Worm (Caenorhabditis elegans) whole organism, late embryonic: ENCODE data around the gene C33D9.8.

Experiments
- C38D4.7 ChIP-seq: fragments of 200-800 bp; sonication (Bioruptor generic); optimal IDR thresholded peaks from 2 replicates; lab custom pipeline; 2018; ENCODE audit warnings: mild to moderate bottlenecking, missing genetic modification characterization, moderate library complexity, missing compliant biosample characterization
- F13H6.1 ChIP-seq: sonication (generic microtip); optimal IDR thresholded peaks from 2 replicates; lab custom pipeline; 2016; ENCODE audit warnings: missing genetic modification characterization, missing compliant biosample characterization
- T23F11.4 ChIP-seq: fragments of 200-800 bp; sonication (Bioruptor generic); optimal IDR thresholded peaks from 2 replicates; lab custom pipeline; 2018; ENCODE audit warnings: mild to moderate bottlenecking, missing genetic modification characterization, missing compliant biosample characterization
- ceh-18 ChIP-seq: sonication (generic microtip); optimal IDR thresholded peaks from 2 replicates; lab custom pipeline; 2016; ENCODE audit warnings: missing genetic modification characterization, missing compliant biosample characterization
- ceh-19 ChIP-seq: fragments of 200-800 bp; sonication (Bioruptor generic); optimal IDR thresholded peaks from 2 replicates; lab custom pipeline; 2018; ENCODE audit warnings: mild to moderate bottlenecking, missing genetic modification characterization, missing compliant biosample characterization
- ceh-2 ChIP-seq: sonication (generic microtip); optimal IDR thresholded peaks from 2 replicates; lab custom pipeline; 2016; ENCODE audit warnings: missing genotype, missing genetic modification characterization, missing compliant biosample characterization
- ceh-24 ChIP-seq: sonication (generic microtip); optimal IDR thresholded peaks from 2 replicates; lab custom pipeline; 2016; ENCODE audit warnings: mild to moderate bottlenecking, missing genetic modification characterization, missing compliant biosample characterization
- ceh-48 ChIP-seq: sonication (generic microtip); optimal IDR thresholded peaks from 2 replicates; lab custom pipeline; 2016; ENCODE audit warnings: missing genetic modification characterization, inconsistent platforms, missing compliant biosample characterization
- ceh-9 ChIP-seq: sonication (generic microtip); optimal IDR thresholded peaks from 2 replicates; lab custom pipeline; 2016; ENCODE audit warnings: mild to moderate bottlenecking, missing genetic modification characterization, inconsistent platforms, missing compliant biosample characterization
- che-1 ChIP-seq: sonication (generic microtip); optimal IDR thresholded peaks from 2 replicates; lab custom pipeline; 2016; ENCODE audit warnings: mild to moderate bottlenecking, missing genetic modification characterization, missing compliant biosample characterization
- dmd-4 ChIP-seq: sonication (generic microtip); optimal IDR thresholded peaks from 2 replicates; lab custom pipeline; 2016; ENCODE audit warnings: borderline replicate concordance, missing genetic modification characterization, missing compliant biosample characterization
- fkh-10 ChIP-seq: fragments of 150-350 bp; optimal IDR thresholded peaks from 2 replicates; lab custom pipeline; 2014; ENCODE audit warnings: missing biosample characterization, missing genetic modification reagents, missing genetic modification characterization
- gmeb-2 ChIP-seq: sonication (generic microtip); optimal IDR thresholded peaks from 2 replicates; lab custom pipeline; 2016; ENCODE audit warnings: missing genetic modification characterization, inconsistent platforms, missing compliant biosample characterization
- hlh-13 ChIP-seq: fragments of 200-800 bp; sonication (Bioruptor generic); optimal IDR thresholded peaks from 2 replicates; lab custom pipeline; 2018; ENCODE audit warnings: mild to moderate bottlenecking, missing genetic modification characterization, missing compliant biosample characterization
- hlh-15 ChIP-seq: sonication (generic microtip); optimal IDR thresholded peaks from 2 replicates; lab custom pipeline; 2016; ENCODE audit warnings: missing genetic modification characterization, missing compliant biosample characterization
- hlh-8 ChIP-seq: sonication (generic microtip); optimal IDR thresholded peaks from 2 replicates; lab custom pipeline; 2016; ENCODE audit warnings: missing genotype, missing genetic modification characterization, missing compliant biosample characterization
- mec-3 ChIP-seq: sonication (generic microtip); optimal IDR thresholded peaks from 2 replicates; lab custom pipeline; 2016; ENCODE audit warnings: borderline replicate concordance, missing genetic modification characterization, missing compliant biosample characterization
- nfya-1 ChIP-seq: sonication (generic microtip); optimal IDR thresholded peaks from 2 replicates; lab custom pipeline; 2017; ENCODE audit warnings: missing genetic modification characterization, mild to moderate bottlenecking, missing compliant biosample characterization, antibody characterized with exemption, moderate library complexity
- nhr-11 ChIP-seq: fragments of 150-350 bp; optimal IDR thresholded peaks from 2 replicates; lab custom pipeline; 2014; ENCODE audit warnings: missing biosample characterization, missing genetic modification characterization
- pat-9 ChIP-seq: fragments of 200-800 bp; sonication (Bioruptor generic); optimal IDR thresholded peaks from 2 replicates; lab custom pipeline; 2018; ENCODE audit warnings: mild to moderate bottlenecking, missing genetic modification characterization, moderate library complexity, missing compliant biosample characterization
- pax-1 ChIP-seq: fragments of 150-350 bp; optimal IDR thresholded peaks from 2 replicates; lab custom pipeline; 2014; ENCODE audit warnings: missing biosample characterization, missing genetic modification characterization
- pha-4 ChIP-seq: fragments of 150-350 bp; optimal IDR thresholded peaks from 2 replicates; lab custom pipeline; 2018; ENCODE audit warnings: missing biosample characterization, missing genetic modification reagents, missing genetic modification characterization
- pros-1 ChIP-seq: fragments of 150-350 bp; optimal IDR thresholded peaks from 2 replicates; lab custom pipeline; 2014; ENCODE audit warnings: missing biosample characterization, missing genetic modification reagents, missing genetic modification characterization
- ref-2 ChIP-seq: sonication (generic microtip); optimal IDR thresholded peaks from 2 replicates; lab custom pipeline; 2016; ENCODE audit warnings: missing genetic modification characterization, missing compliant biosample characterization
- rnt-1 ChIP-seq: sonication (generic microtip); optimal IDR thresholded peaks from 2 replicates; lab custom pipeline; 2016; ENCODE audit warnings: missing genetic modification characterization, missing compliant biosample characterization
- sdc-2 ChIP-seq: sonication (generic microtip); optimal IDR thresholded peaks from 2 replicates; lab custom pipeline; 2016; ENCODE audit warnings: missing genotype, missing genetic modification characterization, missing compliant biosample characterization
- sox-2 ChIP-seq: fragments of 200-800 bp; sonication (Bioruptor generic); IDR thresholded peaks from 2 replicates; pipeline ENCODE4 v1.3.6; 2022; ENCODE audit warnings: missing genetic modification reagents, missing genetic modification characterization, missing compliant biosample characterization
- tbx-7 ChIP-seq: sonication (generic microtip); optimal IDR thresholded peaks from 2 replicates; lab custom pipeline; 2016; ENCODE audit warnings: missing genotype, missing genetic modification characterization, missing compliant biosample characterization
- ttx-3 ChIP-seq: sonication (generic microtip); optimal IDR thresholded peaks from 2 replicates; lab custom pipeline; 2016; ENCODE audit warnings: missing genetic modification reagents, missing genetic modification characterization, missing compliant biosample characterization
- unc-55 ChIP-seq: sonication (generic microtip); optimal IDR thresholded peaks from 2 replicates; lab custom pipeline; 2017; ENCODE audit warnings: missing biosample characterization, missing genetic modification reagents, missing genetic modification characterization
- unc-86 ChIP-seq: sonication (generic microtip); optimal IDR thresholded peaks from 2 replicates; lab custom pipeline; 2016; ENCODE audit warnings: missing genetic modification characterization, missing compliant biosample characterization
- zip-5 ChIP-seq: sonication (generic microtip); optimal IDR thresholded peaks from 2 replicates; lab custom pipeline; 2016; ENCODE audit warnings: missing genetic modification characterization, missing compliant biosample characterization

The C33D9.8 gene

DNA sequence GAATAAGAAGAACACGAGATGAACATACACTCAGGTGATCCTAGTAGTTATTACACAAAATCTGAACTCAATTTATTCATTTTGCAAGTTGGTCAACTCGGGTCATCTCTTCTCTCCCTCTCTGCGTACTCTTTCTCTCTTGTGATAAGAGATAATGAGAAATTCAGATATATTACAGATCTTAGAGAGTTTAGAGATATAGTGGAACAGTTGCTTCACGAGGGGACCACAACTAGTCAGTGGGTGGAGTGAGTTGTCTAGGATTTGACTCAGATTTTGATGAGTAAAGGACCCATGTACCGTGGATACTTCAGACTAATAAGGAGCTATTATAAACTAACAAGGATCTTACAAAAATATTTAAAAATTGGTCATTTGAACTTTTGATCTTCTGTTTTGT lies 27.1 kb upstream of the C33D9.8 start, which contains the start of gene exc-5:
Gene exc-5 (minus strand): TSS at position 57 of the 400 bp plus-strand sequence.
- TF ChIP-seq C38D4.7 (no peak), ceh-9 (tag; lab: Kevin White, UChicago) (no peak), tbx-7 (no peak), unc-55 (peak; percentile 75), ceh-24 (tag; lab: Kevin White, UChicago) (no peak), ceh-48 (tag; lab: Kevin White, UChicago) (no peak)
- TF ChIP-seq, all 69 proteins: peak for 1

DNA sequence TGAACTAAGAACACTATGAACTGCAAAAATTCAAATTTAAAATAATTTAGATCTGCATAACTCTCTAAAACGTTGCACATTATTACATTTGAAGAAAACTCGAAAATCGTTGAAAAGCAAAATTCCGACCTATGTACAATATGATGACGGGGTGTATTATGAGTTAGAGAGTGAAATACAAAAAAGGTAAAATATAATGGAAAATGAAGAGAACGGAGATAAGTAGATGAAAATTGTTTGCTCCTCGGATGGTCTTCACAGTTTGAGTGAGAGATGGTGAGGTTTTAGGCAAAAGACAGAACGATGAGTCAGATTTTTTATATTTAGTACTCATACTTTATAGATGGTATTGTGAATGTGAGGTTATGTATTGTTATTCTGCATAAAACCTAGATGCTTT lies 20.8 kb upstream of the C33D9.8 start:
- TF ChIP-seq hlh-8 (tag; lab: Kevin White, UChicago): no peak
- TF ChIP-seq nhr-11: no peak
- no peak for TF ChIP-seq T23F11.4 (GFP tag; lab: Kevin White, UChicago)
- no peak for TF ChIP-seq sdc-2 (tag; lab: Kevin White, UChicago)
- no peak for TF ChIP-seq dmd-4 (tag; lab: Kevin White, UChicago)
- no peak for TF ChIP-seq rnt-1 (tag; lab: Kevin White, UChicago)
- TF ChIP-seq hlh-15: no peak
- no peak for TF ChIP-seq che-1
- TF ChIP-seq sox-2: no peak
- no peak for TF ChIP-seq F13H6.1

DNA sequence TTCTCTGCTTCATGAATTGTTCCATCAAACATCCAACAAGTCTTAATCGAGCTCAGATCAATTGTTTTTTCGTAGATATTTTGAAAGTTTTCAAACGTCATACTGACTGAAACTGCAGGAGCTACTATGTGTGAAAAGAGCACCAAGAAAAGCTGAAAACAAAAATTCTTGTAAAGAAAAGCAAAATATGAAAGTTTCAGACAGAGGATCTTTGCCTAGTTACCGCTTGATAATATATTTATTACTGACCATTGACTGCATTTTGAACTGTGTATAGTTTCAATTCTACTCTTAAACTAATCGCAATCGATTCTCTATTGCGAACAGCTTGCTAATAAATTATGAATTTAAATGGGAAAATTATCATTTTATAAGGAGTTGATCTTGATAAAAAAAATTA lies 11.7 kb upstream of the C33D9.8 start, which contains the start of gene clec-182:
Gene clec-182 (minus strand): TSS at position 101 of the 400 bp plus-strand sequence.
- TF ChIP-seq pat-9 (tag; lab: Kevin White, UChicago) (no peak), gmeb-2 (tag; lab: Kevin White, UChicago) (no peak), fkh-10 (GFP tag; lab: Kevin White, UChicago) (no peak)

DNA sequence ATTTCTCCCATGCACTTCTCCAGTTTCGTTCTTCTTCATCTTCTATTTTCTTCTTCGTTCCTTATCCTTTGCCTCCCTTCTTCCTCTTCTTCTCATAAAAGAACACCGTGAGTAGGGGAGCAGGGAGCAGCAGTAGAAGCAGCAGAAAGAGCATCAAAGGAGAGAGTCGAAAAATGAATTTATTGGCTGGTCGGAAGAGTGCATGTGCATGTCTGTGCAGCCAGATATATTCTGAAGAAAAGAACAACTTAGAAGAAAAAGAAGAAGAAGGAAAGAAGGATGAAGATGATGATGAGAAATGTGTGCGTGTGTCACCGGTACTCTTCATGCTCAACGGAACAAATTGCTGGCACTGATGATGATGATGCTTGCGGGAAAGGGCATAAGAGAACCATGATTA lies 9.7 kb upstream of the C33D9.8 start:
- TF ChIP-seq ceh-9 (tag; lab: Kevin White, UChicago) (no peak), ceh-2 (tag; lab: Kevin White, UChicago) (no peak), ttx-3 (tag; lab: Kevin White, UChicago) (no peak), fkh-10 (GFP tag; lab: Kevin White, UChicago) (no peak)

DNA sequence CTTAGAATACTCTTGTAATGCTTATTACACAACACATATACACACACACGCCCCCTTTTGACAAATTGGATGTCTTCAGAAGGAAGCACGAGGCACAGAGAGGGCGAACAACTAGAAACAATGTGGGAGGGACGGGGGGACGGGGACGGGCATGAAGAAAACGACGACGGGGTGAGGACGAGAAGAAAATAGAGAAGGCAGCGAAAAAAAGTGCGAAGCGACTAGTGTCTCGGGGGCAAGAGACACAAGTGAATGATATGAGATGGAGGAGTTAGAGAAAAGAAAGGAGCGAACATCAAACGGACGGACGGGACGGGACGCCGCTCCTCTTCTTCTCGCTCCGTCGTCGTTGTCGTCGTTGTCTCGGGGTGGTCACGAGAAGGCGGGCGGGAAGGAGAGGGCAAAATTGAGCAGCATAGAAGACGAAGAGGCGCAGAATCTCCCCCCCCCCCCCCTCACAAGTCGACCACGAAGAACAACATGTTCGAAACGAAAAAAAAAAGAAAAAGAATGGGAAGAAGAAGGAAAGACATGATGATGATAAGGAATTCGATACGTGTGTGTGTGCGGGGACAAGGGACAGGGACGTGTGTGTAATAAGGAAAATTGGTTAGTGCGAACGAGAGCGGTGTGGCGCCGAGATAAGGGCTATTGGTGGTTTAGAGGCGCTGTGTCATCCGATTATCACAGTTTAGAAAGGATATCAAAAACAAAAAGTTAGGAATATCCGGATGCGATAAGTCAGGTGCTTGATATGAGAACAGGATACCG lies 8.5 kb upstream of the C33D9.8 start:
- TF ChIP-seq ceh-18 (peak; percentile 30), ref-2 (tag; lab: Kevin White, UChicago) (no peak), ceh-19 (GFP tag; lab: Kevin White, UChicago) (peak; percentile 13)

DNA sequence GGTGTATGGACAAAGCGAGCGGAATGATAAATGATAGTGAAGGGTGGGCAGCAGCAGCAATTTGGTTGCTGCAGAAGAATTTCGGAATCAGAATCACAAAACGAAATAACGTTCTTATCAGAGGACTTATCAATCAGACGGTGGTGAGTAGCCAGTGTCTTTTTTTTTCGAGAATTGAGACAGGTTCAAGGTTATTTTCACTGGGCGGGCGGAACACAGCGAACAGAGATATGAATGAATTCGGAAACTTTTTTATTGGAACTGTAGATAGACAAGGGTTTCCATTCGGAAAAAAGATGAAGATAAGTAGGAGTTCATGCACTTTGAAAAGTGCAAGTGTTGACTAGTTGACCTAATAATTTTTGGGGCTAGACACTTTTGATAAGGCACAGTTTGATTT lies 6.7 kb upstream of the C33D9.8 start:
- TF ChIP-seq unc-86 (no peak), mec-3 (tag; lab: Kevin White, UChicago) (no peak), ceh-9 (tag; lab: Kevin White, UChicago) (no peak), hlh-15 (no peak), pax-1 (no peak), unc-55 (no peak), pha-4 (tag; lab: Kevin White, UChicago) (no peak), pros-1 (tag; lab: Kevin White, UChicago) (no peak), nfya-1 (no peak), hlh-13 (no peak), C38D4.7 (no peak), zip-5 (tag; lab: Kevin White, UChicago) (no peak)
